Worm (Caenorhabditis elegans) whole organism, L4 larva: ENCODE measurements around the gene kin-26.
A peak's percentile ranks its signal among the peaks of the same experiment; 100 is the strongest.

Source experiments
- F44E2.7 ChIP-seq: fragments of 200-800 bp; sonication (Bioruptor generic); IDR thresholded peaks from 2 replicates; pipeline ENCODE4 v2.1.2; 2022; ENCODE audit warnings: missing genetic modification characterization, missing compliant biosample characterization
- T20F7.1 ChIP-seq: fragments of 200-800 bp; sonication (Bioruptor generic); optimal IDR thresholded peaks from 2 replicates; lab custom pipeline; 2018; ENCODE audit warnings: mild to moderate bottlenecking, missing genetic modification characterization, missing compliant biosample characterization
- Y48G9A.11 ChIP-seq: fragments of 200-800 bp; sonication (Bioruptor generic); IDR thresholded peaks from 2 replicates; pipeline ENCODE4 v1.3.6; 2022; ENCODE audit warnings: missing genetic modification reagents, missing genetic modification characterization, missing compliant biosample characterization
- ZK337.2 ChIP-seq: fragments of 200-800 bp; sonication (Bioruptor generic); IDR thresholded peaks from 2 replicates; pipeline ENCODE4 v1.3.6; 2022; ENCODE audit warnings: missing genetic modification reagents, missing genetic modification characterization, missing compliant biosample characterization
- arid-1 ChIP-seq: fragments of 200-800 bp; sonication (Bioruptor generic); conservative IDR thresholded peaks from 2 replicates; pipeline ENCODE4 v1.3.6; 2022; ENCODE audit warnings: missing genetic modification reagents, missing genetic modification characterization, missing compliant biosample characterization
- cey-2 ChIP-seq: sonication (generic microtip); optimal IDR thresholded peaks from 3 replicates; lab custom pipeline; 2017; ENCODE audit warnings: missing genetic modification characterization, mild to moderate bottlenecking, missing compliant biosample characterization, antibody characterized with exemption, borderline replicate concordance; ENCODE audit not compliant: insufficient read depth
- ctbp-1 ChIP-seq: fragments of 200-800 bp; sonication (Bioruptor generic); IDR thresholded peaks from 2 replicates; pipeline ENCODE4 v1.3.6; 2022; ENCODE audit warnings: missing genetic modification reagents, missing genetic modification characterization, missing compliant biosample characterization
- daf-16 ChIP-seq, 3 experiments: sonication (generic microtip); optimal IDR thresholded peaks; 2 replicates each; lab custom pipeline; 2016 to 2017; ENCODE audit warnings: missing genetic modification characterization in 3 of 3, missing genetic modification reagents in 3 of 3, mild to moderate bottlenecking in 2 of 3, missing compliant biosample characterization in 2 of 3, missing biosample characterization in 1 of 3, moderate library complexity in 1 of 3
- dpl-1 ChIP-seq: fragments of 150-350 bp; optimal IDR thresholded peaks from 2 replicates; lab custom pipeline; 2014; ENCODE audit warnings: missing biosample characterization, missing genetic modification reagents, missing genetic modification characterization
- duxl-1 ChIP-seq: sonication (generic microtip); optimal IDR thresholded peaks from 2 replicates; lab custom pipeline; 2016; ENCODE audit warnings: mild to moderate bottlenecking, missing genetic modification characterization, moderate library complexity, missing compliant biosample characterization; ENCODE audit not compliant: poor library complexity
- dve-1 ChIP-seq: sonication (generic microtip); optimal IDR thresholded peaks from 2 replicates; lab custom pipeline; 2017; ENCODE audit warnings: antibody characterized with exemption, mild to moderate bottlenecking, missing genetic modification characterization, missing compliant biosample characterization; ENCODE audit not compliant: insufficient read depth
- hif-1 ChIP-seq, 2 experiments: sonication (generic microtip); optimal IDR thresholded peaks; 2 replicates each; lab custom pipeline; 2016 to 2017; ENCODE audit warnings: missing compliant biosample characterization in 2 of 2, missing genetic modification characterization in 2 of 2, missing genetic modification reagents in 2 of 2, missing genotype in 2 of 2, mild to moderate bottlenecking in 1 of 2
- hlh-30 ChIP-seq: sonication (generic microtip); optimal IDR thresholded peaks from 2 replicates; lab custom pipeline; 2017; ENCODE audit warnings: antibody characterized with exemption, mild to moderate bottlenecking, missing genetic modification characterization, missing compliant biosample characterization; ENCODE audit not compliant: insufficient read depth
- hmg-1.1 ChIP-seq: fragments of 200-800 bp; sonication (Bioruptor generic); IDR thresholded peaks from 2 replicates; pipeline ENCODE4 v1.3.6; 2022; ENCODE audit warnings: missing genetic modification reagents, missing genetic modification characterization, missing compliant biosample characterization
- lin-1 ChIP-seq: fragments of 200-800 bp; sonication (Bioruptor generic); IDR thresholded peaks from 2 replicates; pipeline ENCODE4 v1.3.6; 2022; ENCODE audit warnings: missing genetic modification reagents, missing genetic modification characterization, missing compliant biosample characterization
- lin-13 ChIP-seq: fragments of 150-350 bp; optimal IDR thresholded peaks from 2 replicates; lab custom pipeline; 2014; ENCODE audit warnings: missing biosample characterization, missing genetic modification reagents, missing genetic modification characterization
- lin-15B ChIP-seq: fragments of 150-350 bp; sonication (generic microtip); optimal IDR thresholded peaks from 3 replicates; lab custom pipeline; 2014; ENCODE audit warnings: missing biosample characterization, missing genetic modification characterization
- lin-38 ChIP-seq: fragments of 200-800 bp; sonication (Bioruptor generic); IDR thresholded peaks from 2 replicates; pipeline ENCODE4 v1.3.6; 2022; ENCODE audit warnings: missing genetic modification reagents, missing genetic modification characterization, missing compliant biosample characterization
- lsy-2 ChIP-seq, 2 experiments: fragments of 150-350 bp in 1 of 2; sonication (generic microtip) in 1 of 2; optimal IDR thresholded peaks; 2 replicates each; lab custom pipeline; 2014 to 2017; ENCODE audit warnings: missing biosample characterization in 2 of 2, missing genetic modification characterization in 2 of 2
- mdt-29 ChIP-seq: fragments of 200-800 bp; sonication (Bioruptor generic); IDR thresholded peaks from 2 replicates; pipeline ENCODE4 v1.3.6; 2022; ENCODE audit warnings: missing genetic modification reagents, missing genetic modification characterization, missing compliant biosample characterization
- mep-1 ChIP-seq: fragments of 150-350 bp; sonication (generic microtip); optimal IDR thresholded peaks from 3 replicates; lab custom pipeline; 2014; ENCODE audit warnings: missing biosample characterization, missing genetic modification characterization
- mes-2 ChIP-seq: sonication (generic microtip); optimal IDR thresholded peaks from 2 replicates; lab custom pipeline; 2016; ENCODE audit warnings: missing genotype, mild to moderate bottlenecking, missing genetic modification characterization, missing compliant biosample characterization; ENCODE audit not compliant: poor library complexity, severe bottlenecking
- nhr-10 ChIP-seq: fragments of 150-350 bp; optimal IDR thresholded peaks from 2 replicates; lab custom pipeline; 2014; ENCODE audit warnings: missing biosample characterization, missing genetic modification characterization
- nhr-111 ChIP-seq: fragments of 200-800 bp; sonication (Bioruptor generic); optimal IDR thresholded peaks from 2 replicates; lab custom pipeline; 2018; ENCODE audit warnings: mild to moderate bottlenecking, missing genetic modification characterization, missing compliant biosample characterization
- nhr-48 ChIP-seq: sonication (generic microtip); optimal IDR thresholded peaks from 2 replicates; lab custom pipeline; 2016; ENCODE audit warnings: mild to moderate bottlenecking, missing genetic modification characterization, missing compliant biosample characterization
- nhr-6 ChIP-seq: fragments of 150-350 bp; optimal IDR thresholded peaks from 2 replicates; lab custom pipeline; 2014; ENCODE audit warnings: missing biosample characterization, missing genetic modification characterization
- nhr-77 ChIP-seq: fragments of 150-350 bp; optimal IDR thresholded peaks from 2 replicates; lab custom pipeline; 2014; ENCODE audit warnings: missing biosample characterization, missing genetic modification characterization
- php-3 ChIP-seq: fragments of 200-800 bp; sonication (Bioruptor generic); IDR thresholded peaks from 2 replicates; pipeline ENCODE4 v1.3.6; 2022; ENCODE audit warnings: missing genetic modification reagents, missing genetic modification characterization, missing compliant biosample characterization
- pqm-1 ChIP-seq: sonication (generic microtip); optimal IDR thresholded peaks from 2 replicates; lab custom pipeline; 2017; ENCODE audit warnings: missing biosample characterization, missing genetic modification characterization
- rbr-2 ChIP-seq: sonication (generic microtip); optimal IDR thresholded peaks from 2 replicates; lab custom pipeline; 2016; ENCODE audit warnings: missing genotype, missing genetic modification characterization, missing compliant biosample characterization
- set-16 ChIP-seq: fragments of 200-800 bp; sonication (Bioruptor generic); IDR thresholded peaks from 2 replicates; pipeline ENCODE4 v1.3.6; 2022; ENCODE audit warnings: missing genetic modification reagents, missing genetic modification characterization, missing compliant biosample characterization
- skn-1 ChIP-seq: fragments of 150-350 bp; optimal IDR thresholded peaks from 2 replicates; lab custom pipeline; 2014; ENCODE audit warnings: missing biosample characterization, missing genetic modification characterization
- snpc-1.2 ChIP-seq: fragments of 200-800 bp; sonication (Bioruptor generic); IDR thresholded peaks from 2 replicates; pipeline ENCODE4 v1.3.6; 2022; ENCODE audit warnings: missing genetic modification reagents, missing genetic modification characterization, missing compliant biosample characterization
- spr-3 ChIP-seq: fragments of 200-800 bp; sonication (Bioruptor generic); optimal IDR thresholded peaks from 2 replicates; lab custom pipeline; 2018; ENCODE audit warnings: mild to moderate bottlenecking, missing genetic modification characterization, missing compliant biosample characterization
- tag-97 ChIP-seq: fragments of 200-800 bp; sonication (Bioruptor generic); IDR thresholded peaks from 2 replicates; pipeline ENCODE4 v1.3.6; 2022; ENCODE audit warnings: missing genetic modification characterization, missing compliant biosample characterization
- unc-130 ChIP-seq: sonication (generic microtip); optimal IDR thresholded peaks from 2 replicates; lab custom pipeline; 2016; ENCODE audit warnings: missing genetic modification reagents, missing genetic modification characterization, missing compliant biosample characterization
- unc-62 ChIP-seq, 3 experiments: fragments of 150-350 bp in 1 of 3; sonication (generic microtip); optimal IDR thresholded peaks in 2 of 3; peaks in 1 of 3; 1 replicate in 1 of 3; 2 replicates in 2 of 3; lab custom pipeline; 2014 to 2017; ENCODE audit warnings: missing biosample characterization in 3 of 3, missing genetic modification characterization in 3 of 3, missing genetic modification reagents in 3 of 3, missing genotype in 1 of 3
- vab-7 ChIP-seq: fragments of 200-800 bp; sonication (Bioruptor generic); IDR thresholded peaks from 2 replicates; pipeline ENCODE4 v1.3.6; 2022; ENCODE audit warnings: missing genetic modification reagents, missing genetic modification characterization, missing compliant biosample characterization
- zfp-2 ChIP-seq: sonication (generic microtip); optimal IDR thresholded peaks from 2 replicates; lab custom pipeline; 2016; ENCODE audit warnings: mild to moderate bottlenecking, missing genetic modification characterization, missing compliant biosample characterization
- zfp-3 ChIP-seq: fragments of 200-800 bp; sonication (Bioruptor generic); conservative IDR thresholded peaks from 2 replicates; pipeline ENCODE4 v1.3.6; 2022; ENCODE audit warnings: missing genetic modification reagents, missing genetic modification characterization, missing compliant biosample characterization
- zip-2 ChIP-seq: fragments of 150-350 bp; optimal IDR thresholded peaks from 2 replicates; lab custom pipeline; 2014; ENCODE audit warnings: missing biosample characterization, missing genetic modification characterization
- ztf-7 ChIP-seq: fragments of 150-350 bp; optimal IDR thresholded peaks from 2 replicates; lab custom pipeline; 2014; ENCODE audit warnings: missing biosample characterization, missing genetic modification characterization

Gene kin-26

ce11 chrIV:7909455-7910141, 31.9 kb upstream of the kin-26 start:
- TF ChIP-seq dve-1 (tag; lab: Kevin White, UChicago) (peak; percentile 2), rbr-2 (tag; lab: Kevin White, UChicago) (peak; percentile 21), snpc-1.2 (0 out of 2 replicates have a peak, but pooled peaks have one; percentile 28), unc-130 (GFP tag; lab: Kevin White, UChicago) (no peak), hmg-1.1 (GFP tag; lab: Robert Waterston, UW) (0 out of 2 replicates have a peak, but pooled peaks have one; percentile 33), nhr-111 (no peak), lsy-2 (tag; optimal IDR thresholded peaks at IDR 0.05; lab: Kevin White, UChicago) (peak in 1 of 2 experiments; percentile 52), spr-3 (GFP tag; lab: Kevin White, UChicago) (no peak), dpl-1 (GFP tag; lab: Kevin White, UChicago) (no peak), set-16 (GFP tag; lab: Robert Waterston, UW) (peak; percentile 21; the same call in 1 of the 2 replicates), mep-1 (peak; percentile 31), pqm-1 (tag; lab: Kevin White, UChicago) (no peak), vab-7 (GFP tag; lab: Robert Waterston, UW) (0 out of 2 replicates have a peak, but pooled peaks have one; percentile 14), T20F7.1 (GFP tag; lab: Kevin White, UChicago) (peak; percentile 14), lin-38 (GFP tag; lab: Robert Waterston, UW) (peak; percentile 16; the same call in 1 of the 2 replicates), skn-1 (tag; lab: Kevin White, UChicago) (no peak), ctbp-1 (GFP tag; lab: Robert Waterston, UW) (no peak), mes-2 (tag; lab: Kevin White, UChicago) (peak; percentile 45), hlh-30 (tag; lab: Kevin White, UChicago) (peak; percentile 64)

ce11 chrIV:7906643-7907042, 29.0 kb upstream of the kin-26 start:
- no peak for TF ChIP-seq mdt-29 (GFP tag; lab: Robert Waterston, UW)
- no peak for TF ChIP-seq lin-15B (tag; lab: Kevin White, UChicago)
- no peak for TF ChIP-seq mes-2 (tag; lab: Kevin White, UChicago)
- no peak for TF ChIP-seq cey-2 (tag; lab: Kevin White, UChicago)
- no peak for TF ChIP-seq zfp-2 (tag; lab: Kevin White, UChicago)
- no peak for TF ChIP-seq php-3
- no peak for TF ChIP-seq F44E2.7 (GFP tag; lab: Robert Waterston, UW)
- TF ChIP-seq nhr-10 (tag; lab: Kevin White, UChicago), result no peak
- no peak for TF ChIP-seq lin-13 (GFP tag; lab: Kevin White, UChicago)
- no peak for TF ChIP-seq ZK337.2 (GFP tag; lab: Robert Waterston, UW)
- no peak for TF ChIP-seq unc-62 (GFP tag; optimal IDR thresholded peaks at IDR 0.05 in 1 of 2; lab: Kevin White, UChicago)
- TF ChIP-seq unc-62 (tag; optimal IDR thresholded peaks at IDR 0.05; lab: Kevin White, UChicago), result no peak
- no peak for TF ChIP-seq spr-3 (GFP tag; lab: Kevin White, UChicago)
- TF ChIP-seq lin-1 (GFP tag; lab: Robert Waterston, UW), result no peak
- TF ChIP-seq, all 104 proteins: peak for 0

DNA sequence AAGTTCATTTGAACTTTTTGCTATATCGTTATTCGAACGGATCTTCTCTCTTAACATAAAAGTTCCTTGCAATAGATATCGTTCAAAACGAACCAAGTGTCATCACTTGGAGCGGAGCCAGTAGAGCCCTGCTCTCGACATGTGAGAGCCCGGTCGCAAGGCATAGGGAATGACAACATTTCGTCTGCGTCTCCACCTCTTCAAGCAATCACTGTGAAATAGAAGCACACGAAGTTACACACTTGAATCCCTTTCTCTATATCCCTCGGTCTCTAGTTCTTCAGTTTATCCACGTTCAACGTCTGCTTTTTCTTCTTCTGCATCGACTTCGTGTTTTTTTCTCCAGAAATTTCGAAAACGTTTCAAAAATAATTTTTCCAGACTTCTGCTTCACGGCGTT, 25.7 kb upstream of the kin-26 start, which contains the start of gene C49H3.6:
Gene C49H3.6 (plus strand): TSS at position 380 of the 400 bp plus-strand sequence.
- TF ChIP-seq nhr-6 (tag; lab: Kevin White, UChicago) (no peak), snpc-1.2 (no peak), arid-1 (GFP tag; lab: Robert Waterston, UW) (no peak), nhr-48 (no peak), hif-1 (tag; optimal IDR thresholded peaks at IDR 0.05; lab: Kevin White, UChicago) (peak in 1 of 2 experiments; percentile 6), mep-1 (peak; percentile 25), cey-2 (tag; lab: Kevin White, UChicago) (no peak), daf-16 (GFP tag; optimal IDR thresholded peaks at IDR 0.05; lab: Kevin White, UChicago) (peak in 1 of 2 experiments; percentile 25), daf-16 (tag; optimal IDR thresholded peaks at IDR 0.05; lab: Kevin White, UChicago) (no peak), nhr-10 (tag; lab: Kevin White, UChicago) (no peak), mdt-29 (GFP tag; lab: Robert Waterston, UW) (no peak), zfp-3 (GFP tag; lab: Robert Waterston, UW) (no peak), ctbp-1 (GFP tag; lab: Robert Waterston, UW) (no peak), tag-97 (no peak), spr-3 (GFP tag; lab: Kevin White, UChicago) (no peak), Y48G9A.11 (no peak), hlh-30 (tag; lab: Kevin White, UChicago) (peak; percentile 86), nhr-77 (no peak), ztf-7 (tag; lab: Kevin White, UChicago) (no peak), vab-7 (GFP tag; lab: Robert Waterston, UW) (no peak), duxl-1 (tag; lab: Kevin White, UChicago) (no peak), zip-2 (tag; lab: Kevin White, UChicago) (no peak), dve-1 (tag; lab: Kevin White, UChicago) (no peak)
